ENCODE assay signal across 5 worm cellular contexts in genomic region chrX:17235749-17236561, ce11.
TF ChIP-seq lines count a peak whose summit lies in the region.

TSS of gene dhs-30 (minus strand) at chrX:17235838.

TF ChIP-seq in whole organism, L1 larva, 84 proteins besides CTCF, POLR2A, EP300 and RAD21:
- TF ChIP-seq C16A3.4 (tag; optimal IDR thresholded peaks at IDR 0.05; lab: Kevin White, UChicago) (peak; percentile 22), elt-2 (tag; optimal IDR thresholded peaks at IDR 0.05; lab: Kevin White, UChicago) (peak; percentile 2), dpl-1 (GFP tag; optimal IDR thresholded peaks at IDR 0.05; lab: Kevin White, UChicago) (peak in 1 of 3 experiments; percentile 18), vab-15 (tag; optimal IDR thresholded peaks at IDR 0.05; lab: Kevin White, UChicago) (no peak), nhr-19 (GFP tag; conservative IDR thresholded peaks at IDR 0.05; lab: Robert Waterston, UW) (peak; percentile 42), sup-37 (GFP tag; optimal IDR thresholded peaks at IDR 0.05; lab: Kevin White, UChicago) (no peak), lin-35 (GFP tag; optimal IDR thresholded peaks at IDR 0.05; lab: Kevin White, UChicago) (peak in 1 of 2 experiments; percentile 10)

TF ChIP-seq in whole organism, L2 larva, 48 proteins besides CTCF, POLR2A, EP300 and RAD21:
- TF ChIP-seq nhr-129 (tag; optimal IDR thresholded peaks at IDR 0.05; lab: Kevin White, UChicago) (peak; percentile 15), nhr-6 (tag; optimal IDR thresholded peaks at IDR 0.05; lab: Kevin White, UChicago) (no peak), fos-1 (tag; optimal IDR thresholded peaks at IDR 0.05; lab: Kevin White, UChicago) (peak; percentile 12), nhr-25 (tag; optimal IDR thresholded peaks at IDR 0.05; lab: Kevin White, UChicago) (peak; percentile 54)

TF ChIP-seq in whole organism, L3 larva, 47 proteins besides CTCF, POLR2A, EP300 and RAD21:
- TF ChIP-seq ama-1 (optimal IDR thresholded peaks at IDR 0.05; lab: Kevin White, UChicago) (no peak), egl-27 (tag; optimal IDR thresholded peaks at IDR 0.05; lab: Kevin White, UChicago) (no peak), lin-39 (tag; optimal IDR thresholded peaks at IDR 0.05; lab: Kevin White, UChicago) (peak; percentile 35), nhr-67 (tag; optimal IDR thresholded peaks at IDR 0.05; lab: Kevin White, UChicago) (no peak), elt-2 (tag; optimal IDR thresholded peaks at IDR 0.05; lab: Kevin White, UChicago) (peak; percentile 37), pha-4 (tag; optimal IDR thresholded peaks at IDR 0.05; lab: Kevin White, UChicago) (peak; percentile 83)

TF ChIP-seq in whole organism, L4 larva, 104 proteins besides CTCF, POLR2A, EP300 and RAD21:
- peak; percentile 31 for TF ChIP-seq nhr-77 (tag; optimal IDR thresholded peaks at IDR 0.05; lab: Kevin White, UChicago)
- peak; percentile 43 for TF ChIP-seq hlh-30 (tag; optimal IDR thresholded peaks at IDR 0.05; lab: Kevin White, UChicago; ENCODE audit: insufficient read depth)
- TF ChIP-seq unc-62 (GFP tag; optimal IDR thresholded peaks at IDR 0.05 in 1 of 2; lab: Kevin White, UChicago): peak in 1 of 2 experiments; percentile 87
- TF ChIP-seq unc-62 (tag; optimal IDR thresholded peaks at IDR 0.05; lab: Kevin White, UChicago): no peak
- TF ChIP-seq dve-1 (tag; optimal IDR thresholded peaks at IDR 0.05; lab: Kevin White, UChicago; ENCODE audit: insufficient read depth): peak; percentile 28
- TF ChIP-seq R02D3.7 (tag; optimal IDR thresholded peaks at IDR 0.05; lab: Kevin White, UChicago): no peak
- peak; percentile 44 for TF ChIP-seq dmd-6 (GFP tag; IDR thresholded peaks at IDR 0.05; lab: Robert Waterston, UW)
- TF ChIP-seq dmd-9 (GFP tag; IDR thresholded peaks at IDR 0.05; lab: Robert Waterston, UW): no peak
- TF ChIP-seq hif-1 (tag; optimal IDR thresholded peaks at IDR 0.05; lab: Kevin White, UChicago): peak in 1 of 2 experiments; percentile 3
- TF ChIP-seq mdl-1 (tag; optimal IDR thresholded peaks at IDR 0.05; lab: Kevin White, UChicago): peak in 1 of 2 experiments; percentile 57
- TF ChIP-seq skn-1 (tag; optimal IDR thresholded peaks at IDR 0.05; lab: Kevin White, UChicago): no peak
- TF ChIP-seq daf-16 (GFP tag; optimal IDR thresholded peaks at IDR 0.05; lab: Kevin White, UChicago): peak in 1 of 2 experiments; percentile 80
- TF ChIP-seq daf-16 (tag; optimal IDR thresholded peaks at IDR 0.05; lab: Kevin White, UChicago): peak; percentile 98
- no peak for TF ChIP-seq rbr-2 (tag; optimal IDR thresholded peaks at IDR 0.05; lab: Kevin White, UChicago)
- peak; percentile 54 for TF ChIP-seq aha-1 (tag; lab: Kevin White, UChicago)
- TF ChIP-seq mes-2 (tag; optimal IDR thresholded peaks at IDR 0.05; lab: Kevin White, UChicago; ENCODE audit: poor library complexity, severe bottlenecking): peak; percentile 20
- peak; percentile 4 for TF ChIP-seq fkh-10 (GFP tag; optimal IDR thresholded peaks at IDR 0.05; lab: Kevin White, UChicago)
- TF ChIP-seq hlh-11 (tag; optimal IDR thresholded peaks at IDR 0.05; lab: Kevin White, UChicago): peak; percentile 8
- TF ChIP-seq nhr-25 (tag; optimal IDR thresholded peaks at IDR 0.05; lab: Kevin White, UChicago; ENCODE audit: borderline replicate concordance, insufficient read depth): no peak
- no peak for TF ChIP-seq F37D6.2 (tag; optimal IDR thresholded peaks at IDR 0.05; lab: Kevin White, UChicago)
- no peak for TF ChIP-seq attf-4 (tag; optimal IDR thresholded peaks at IDR 0.05; lab: Kevin White, UChicago)
- TF ChIP-seq nhr-28 (tag; optimal IDR thresholded peaks at IDR 0.05; lab: Kevin White, UChicago): peak; percentile 52

TF ChIP-seq in whole organism, young adult, 124 proteins besides CTCF, POLR2A, EP300 and RAD21:
- TF ChIP-seq hmg-1.2 (GFP tag; IDR thresholded peaks at IDR 0.05; lab: Robert Waterston, UW) (no peak; the same call in 1 of the 2 replicates), pha-4 (tag; optimal IDR thresholded peaks at IDR 0.05; lab: Kevin White, UChicago) (peak; percentile 27), attf-6 (GFP tag; IDR thresholded peaks at IDR 0.05; lab: Robert Waterston, UW) (no peak), nhr-80 (tag; optimal IDR thresholded peaks at IDR 0.05; lab: Kevin White, UChicago) (peak; percentile 27), ccch-3 (GFP tag; optimal IDR thresholded peaks at IDR 0.05; lab: Kevin White, UChicago) (no peak)
